Worm (Caenorhabditis elegans) whole organism, L3 larva: ENCODE results near the gene dli-1.

ENCODE experiments used
- ama-1 ChIP-seq: fragments of 150-350 bp; optimal IDR thresholded peaks from 2 replicates; lab custom pipeline; 2018
- jun-1 ChIP-seq: fragments of 150-350 bp; optimal IDR thresholded peaks from 2 replicates; lab custom pipeline; 2014; ENCODE audit warnings: missing biosample characterization, missing genetic modification reagents, missing genetic modification characterization
- lsy-12 ChIP-seq: sonication (generic microtip); optimal IDR thresholded peaks from 2 replicates; lab custom pipeline; 2016; ENCODE audit warnings: mild to moderate bottlenecking, missing genetic modification characterization, missing compliant biosample characterization
- nhr-12 ChIP-seq: fragments of 150-350 bp; optimal IDR thresholded peaks from 2 replicates; lab custom pipeline; 2014; ENCODE audit warnings: missing biosample characterization, missing genetic modification characterization
- nhr-77 ChIP-seq: fragments of 150-350 bp; optimal IDR thresholded peaks from 2 replicates; lab custom pipeline; 2014; ENCODE audit warnings: missing biosample characterization, missing genetic modification characterization
- pha-4 ChIP-seq: fragments of 150-350 bp; optimal IDR thresholded peaks from 2 replicates; lab custom pipeline; 2014; ENCODE audit warnings: missing biosample characterization, missing genetic modification reagents, missing genetic modification characterization
- pqm-1 ChIP-seq: fragments of 150-350 bp; optimal IDR thresholded peaks from 2 replicates; lab custom pipeline; 2017; ENCODE audit warnings: missing biosample characterization, missing genetic modification characterization, inconsistent platforms
- snpc-4 ChIP-seq: fragments of 150-350 bp; optimal IDR thresholded peaks from 2 replicates; lab custom pipeline; 2014; ENCODE audit warnings: missing biosample characterization, missing genetic modification characterization
- tbx-2 ChIP-seq: sonication (generic microtip); optimal IDR thresholded peaks from 2 replicates; lab custom pipeline; 2016; ENCODE audit warnings: mild to moderate bottlenecking, missing genetic modification characterization, missing compliant biosample characterization
- unc-39 ChIP-seq: sonication (generic microtip); optimal IDR thresholded peaks from 4 replicates; lab custom pipeline; 2017; ENCODE audit warnings: missing biosample characterization, missing genetic modification characterization
- unc-62 ChIP-seq: fragments of 150-350 bp; sonication (generic microtip); optimal IDR thresholded peaks from 4 replicates; lab custom pipeline; 2014; ENCODE audit warnings: missing biosample characterization, missing genetic modification reagents, missing genetic modification characterization
- zag-1 ChIP-seq: fragments of 150-350 bp; optimal IDR thresholded peaks from 2 replicates; lab custom pipeline; 2014; ENCODE audit warnings: missing biosample characterization, missing genetic modification characterization

ce11 chrIV:13059284-13059683 lies 39.3 kb downstream of the dli-1 start, which contains the start of gene scl-3:
- TF ChIP-seq snpc-4 (tag; lab: Kevin White, UChicago) (no peak), nhr-12 (tag; lab: Kevin White, UChicago) (no peak), zag-1 (tag; lab: Kevin White, UChicago) (no peak), tbx-2 (tag; lab: Kevin White, UChicago) (no peak), pha-4 (no peak), unc-62 (GFP tag; lab: Kevin White, UChicago) (no peak), unc-39 (no peak), ama-1 (no peak), pqm-1 (tag; lab: Kevin White, UChicago) (no peak), jun-1 (tag; lab: Kevin White, UChicago) (no peak), nhr-77 (tag; lab: Kevin White, UChicago) (no peak), lsy-12 (tag; lab: Kevin White, UChicago) (no peak)
